Worm (Caenorhabditis elegans) whole organism, L4 larva: ENCODE measurements around the gene cap-2.

Experiments
- F26F4.8 ChIP-seq: fragments of 200-800 bp; sonication (Bioruptor generic); conservative IDR thresholded peaks from 2 replicates; pipeline ENCODE4 v1.3.6; 2022; ENCODE audit warnings: missing genetic modification characterization, missing compliant biosample characterization
- T20F7.1 ChIP-seq: fragments of 200-800 bp; sonication (Bioruptor generic); optimal IDR thresholded peaks from 2 replicates; lab custom pipeline; 2018; ENCODE audit warnings: mild to moderate bottlenecking, missing genetic modification characterization, missing compliant biosample characterization
- Y105C5A.15 ChIP-seq: fragments of 200-800 bp; sonication (Bioruptor generic); IDR thresholded peaks from 2 replicates; pipeline ENCODE4 v1.3.6; 2022; ENCODE audit warnings: missing genetic modification characterization, missing compliant biosample characterization
- Y48G9A.11 ChIP-seq: fragments of 200-800 bp; sonication (Bioruptor generic); IDR thresholded peaks from 2 replicates; pipeline ENCODE4 v1.3.6; 2022; ENCODE audit warnings: missing genetic modification reagents, missing genetic modification characterization, missing compliant biosample characterization
- ZK337.2 ChIP-seq: fragments of 200-800 bp; sonication (Bioruptor generic); IDR thresholded peaks from 2 replicates; pipeline ENCODE4 v1.3.6; 2022; ENCODE audit warnings: missing genetic modification reagents, missing genetic modification characterization, missing compliant biosample characterization
- aha-1 ChIP-seq: fragments of 150-350 bp; peaks from one replicate; lab custom pipeline; 2014; ENCODE audit warnings: missing biosample characterization, missing genetic modification characterization
- aly-2 ChIP-seq: sonication (generic microtip); optimal IDR thresholded peaks from 2 replicates; lab custom pipeline; 2018; ENCODE audit warnings: missing biosample characterization, missing genetic modification characterization
- ama-1 ChIP-seq: fragments of 150-350 bp; optimal IDR thresholded peaks from 2 replicates; lab custom pipeline; 2014; ENCODE audit warnings: inconsistent platforms, mixed read lengths
- attf-4 ChIP-seq: sonication (generic microtip); optimal IDR thresholded peaks from 3 replicates; lab custom pipeline; 2017; ENCODE audit warnings: missing biosample characterization, missing genetic modification characterization
- ceh-20 ChIP-seq: fragments of 200-800 bp; sonication (Bioruptor generic); IDR thresholded peaks from 2 replicates; pipeline ENCODE4 v1.3.6; 2022; ENCODE audit warnings: missing genetic modification reagents, missing genetic modification characterization, missing compliant biosample characterization
- ceh-32 ChIP-seq: sonication (generic microtip); optimal IDR thresholded peaks from 2 replicates; lab custom pipeline; 2016; ENCODE audit warnings: mild to moderate bottlenecking, missing genetic modification characterization, missing compliant biosample characterization; ENCODE audit not compliant: poor library complexity
- ceh-44 ChIP-seq: fragments of 200-800 bp; sonication (Bioruptor generic); IDR thresholded peaks from 2 replicates; pipeline ENCODE4 v1.3.6; 2022; ENCODE audit warnings: missing genetic modification reagents, missing genetic modification characterization, missing compliant biosample characterization
- ces-1 ChIP-seq: fragments of 150-350 bp; sonication (generic microtip); optimal IDR thresholded peaks from 4 replicates; lab custom pipeline; 2014; ENCODE audit warnings: missing biosample characterization, missing genetic modification reagents, missing genetic modification characterization
- daf-19 ChIP-seq: fragments of 200-800 bp; sonication (Bioruptor generic); conservative IDR thresholded peaks from 2 replicates; pipeline ENCODE4 v1.3.6; 2022; ENCODE audit warnings: missing genetic modification characterization, missing compliant biosample characterization
- daf-8 ChIP-seq: fragments of 200-800 bp; sonication (Bioruptor generic); IDR thresholded peaks from 2 replicates; pipeline ENCODE4 v1.3.6; 2022; ENCODE audit warnings: missing genetic modification characterization, missing compliant biosample characterization
- dmd-8 ChIP-seq: fragments of 200-800 bp; sonication (Bioruptor generic); IDR thresholded peaks from 2 replicates; pipeline ENCODE4 v1.3.6; 2022; ENCODE audit warnings: missing genetic modification characterization, missing compliant biosample characterization
- duxl-1 ChIP-seq: sonication (generic microtip); optimal IDR thresholded peaks from 2 replicates; lab custom pipeline; 2016; ENCODE audit warnings: mild to moderate bottlenecking, missing genetic modification characterization, moderate library complexity, missing compliant biosample characterization; ENCODE audit not compliant: poor library complexity
- egl-27 ChIP-seq: sonication (generic microtip); optimal IDR thresholded peaks from 3 replicates; lab custom pipeline; 2017; ENCODE audit warnings: missing biosample characterization, missing genetic modification reagents, missing genetic modification characterization
- fkh-10 ChIP-seq: fragments of 150-350 bp; optimal IDR thresholded peaks from 2 replicates; lab custom pipeline; 2014; ENCODE audit warnings: missing biosample characterization, missing genetic modification reagents, missing genetic modification characterization
- fos-1 ChIP-seq: fragments of 150-350 bp; optimal IDR thresholded peaks from 2 replicates; lab custom pipeline; 2014; ENCODE audit warnings: missing biosample characterization, missing genetic modification characterization
- hif-1 ChIP-seq, 2 experiments: sonication (generic microtip); optimal IDR thresholded peaks; 2 replicates each; lab custom pipeline; 2016 to 2017; ENCODE audit warnings: missing compliant biosample characterization in 2 of 2, missing genetic modification characterization in 2 of 2, missing genetic modification reagents in 2 of 2, missing genotype in 2 of 2, mild to moderate bottlenecking in 1 of 2
- hlh-30 ChIP-seq: sonication (generic microtip); optimal IDR thresholded peaks from 2 replicates; lab custom pipeline; 2017; ENCODE audit warnings: antibody characterized with exemption, mild to moderate bottlenecking, missing genetic modification characterization, missing compliant biosample characterization; ENCODE audit not compliant: insufficient read depth
- lin-13 ChIP-seq: fragments of 150-350 bp; optimal IDR thresholded peaks from 2 replicates; lab custom pipeline; 2014; ENCODE audit warnings: missing biosample characterization, missing genetic modification reagents, missing genetic modification characterization
- lin-15B ChIP-seq: fragments of 150-350 bp; sonication (generic microtip); optimal IDR thresholded peaks from 3 replicates; lab custom pipeline; 2014; ENCODE audit warnings: missing biosample characterization, missing genetic modification characterization
- lin-29 ChIP-seq: fragments of 200-800 bp; sonication (Bioruptor generic); IDR thresholded peaks from 2 replicates; pipeline ENCODE4 v1.3.6; 2022; ENCODE audit warnings: missing genetic modification reagents, missing genetic modification characterization, missing compliant biosample characterization
- madf-5 ChIP-seq, 2 experiments: fragments of 200-800 bp; sonication (Bioruptor generic); IDR thresholded peaks; 2 replicates each; pipeline ENCODE4 v1.3.6; 2022; ENCODE audit warnings: missing compliant biosample characterization in 2 of 2, missing genetic modification characterization in 2 of 2
- mdt-29 ChIP-seq: fragments of 200-800 bp; sonication (Bioruptor generic); IDR thresholded peaks from 2 replicates; pipeline ENCODE4 v1.3.6; 2022; ENCODE audit warnings: missing genetic modification reagents, missing genetic modification characterization, missing compliant biosample characterization
- mes-2 ChIP-seq: sonication (generic microtip); optimal IDR thresholded peaks from 2 replicates; lab custom pipeline; 2016; ENCODE audit warnings: missing genotype, mild to moderate bottlenecking, missing genetic modification characterization, missing compliant biosample characterization; ENCODE audit not compliant: poor library complexity, severe bottlenecking
- mxl-2 ChIP-seq: fragments of 200-800 bp; sonication (Bioruptor generic); conservative IDR thresholded peaks from 2 replicates; pipeline ENCODE4 v1.3.6; 2022; ENCODE audit warnings: missing genetic modification reagents, missing genetic modification characterization, missing compliant biosample characterization
- nhr-102 ChIP-seq: sonication (generic microtip); optimal IDR thresholded peaks from 2 replicates; lab custom pipeline; 2016; ENCODE audit warnings: mild to moderate bottlenecking, missing genetic modification characterization, moderate library complexity, missing compliant biosample characterization
- nhr-11 ChIP-seq: fragments of 150-350 bp; optimal IDR thresholded peaks from 2 replicates; lab custom pipeline; 2014; ENCODE audit warnings: missing biosample characterization, missing genetic modification characterization
- nhr-237 ChIP-seq: sonication (generic microtip); optimal IDR thresholded peaks from 2 replicates; lab custom pipeline; 2017; ENCODE audit warnings: missing biosample characterization, missing genetic modification characterization
- nhr-25 ChIP-seq: sonication (generic microtip); optimal IDR thresholded peaks from 2 replicates; lab custom pipeline; 2017; ENCODE audit warnings: missing genetic modification characterization, mild to moderate bottlenecking, missing compliant biosample characterization, antibody characterized with exemption, moderate library complexity, borderline replicate concordance; ENCODE audit not compliant: insufficient read depth
- nhr-28 ChIP-seq: fragments of 150-350 bp; optimal IDR thresholded peaks from 2 replicates; lab custom pipeline; 2014; ENCODE audit warnings: missing biosample characterization, missing genetic modification characterization
- nhr-41 ChIP-seq: fragments of 200-800 bp; sonication (Bioruptor generic); IDR thresholded peaks from 2 replicates; pipeline ENCODE4 v1.3.6; 2022; ENCODE audit warnings: missing genetic modification reagents, missing genetic modification characterization, missing compliant biosample characterization
- nhr-42 ChIP-seq: fragments of 200-800 bp; sonication (Bioruptor generic); IDR thresholded peaks from 2 replicates; pipeline ENCODE4 v1.3.6; 2022; ENCODE audit warnings: missing genetic modification characterization, missing compliant biosample characterization
- nhr-6 ChIP-seq: fragments of 150-350 bp; optimal IDR thresholded peaks from 2 replicates; lab custom pipeline; 2014; ENCODE audit warnings: missing biosample characterization, missing genetic modification characterization
- nhr-76 ChIP-seq: fragments of 150-350 bp; optimal IDR thresholded peaks from 2 replicates; lab custom pipeline; 2014; ENCODE audit warnings: missing biosample characterization, missing genetic modification characterization
- nhr-77 ChIP-seq: fragments of 150-350 bp; optimal IDR thresholded peaks from 2 replicates; lab custom pipeline; 2014; ENCODE audit warnings: missing biosample characterization, missing genetic modification characterization
- saeg-2 ChIP-seq: fragments of 200-800 bp; sonication (Bioruptor generic); IDR thresholded peaks from 2 replicates; pipeline ENCODE4 v1.3.6; 2022; ENCODE audit warnings: missing genetic modification reagents, missing genetic modification characterization, missing compliant biosample characterization
- sdz-12 ChIP-seq: fragments of 200-800 bp; sonication (Bioruptor generic); optimal IDR thresholded peaks from 2 replicates; lab custom pipeline; 2018; ENCODE audit warnings: mild to moderate bottlenecking, missing genetic modification characterization, missing compliant biosample characterization
- set-16 ChIP-seq: fragments of 200-800 bp; sonication (Bioruptor generic); IDR thresholded peaks from 2 replicates; pipeline ENCODE4 v1.3.6; 2022; ENCODE audit warnings: missing genetic modification reagents, missing genetic modification characterization, missing compliant biosample characterization
- snpc-1.2 ChIP-seq: fragments of 200-800 bp; sonication (Bioruptor generic); IDR thresholded peaks from 2 replicates; pipeline ENCODE4 v1.3.6; 2022; ENCODE audit warnings: missing genetic modification reagents, missing genetic modification characterization, missing compliant biosample characterization
- snpc-4 ChIP-seq: fragments of 150-350 bp; optimal IDR thresholded peaks from 2 replicates; lab custom pipeline; 2014; ENCODE audit warnings: missing biosample characterization, missing genetic modification characterization
- tag-97 ChIP-seq: fragments of 200-800 bp; sonication (Bioruptor generic); IDR thresholded peaks from 2 replicates; pipeline ENCODE4 v1.3.6; 2022; ENCODE audit warnings: missing genetic modification characterization, missing compliant biosample characterization
- tra-1 ChIP-seq: fragments of 200-800 bp; sonication (Bioruptor generic); IDR thresholded peaks from 2 replicates; pipeline ENCODE4 v1.3.6; 2022; ENCODE audit warnings: missing genetic modification reagents, missing genetic modification characterization, missing compliant biosample characterization
- unc-130 ChIP-seq: sonication (generic microtip); optimal IDR thresholded peaks from 2 replicates; lab custom pipeline; 2016; ENCODE audit warnings: missing genetic modification reagents, missing genetic modification characterization, missing compliant biosample characterization
- zag-1 ChIP-seq: fragments of 150-350 bp; optimal IDR thresholded peaks from 2 replicates; lab custom pipeline; 2014; ENCODE audit warnings: missing biosample characterization, missing genetic modification characterization
- zip-11 ChIP-seq: fragments of 200-800 bp; sonication (Bioruptor generic); IDR thresholded peaks from 2 replicates; pipeline ENCODE4 v1.3.6; 2022; ENCODE audit warnings: missing genetic modification characterization, missing compliant biosample characterization
- zip-2 ChIP-seq: fragments of 150-350 bp; optimal IDR thresholded peaks from 2 replicates; lab custom pipeline; 2014; ENCODE audit warnings: missing biosample characterization, missing genetic modification characterization
- ztf-11 ChIP-seq: fragments of 150-350 bp; optimal IDR thresholded peaks from 2 replicates; lab custom pipeline; 2014; ENCODE audit warnings: missing biosample characterization, missing genetic modification characterization

Gene cap-2

ce11 chrII:10868670-10869246 lies at the start of gene cap-2, which contains the start of gene gmps-1:
TSS of gene cap-2 (plus strand) at chrII:10869196.
TSS of gene gmps-1 (minus strand) at chrII:10868720.
- TF ChIP-seq zag-1 (tag; lab: Kevin White, UChicago) (peak; percentile 34), tra-1 (GFP tag; lab: Robert Waterston, UW) (peak; percentile 84), nhr-76 (peak; percentile 35), fos-1 (tag; lab: Kevin White, UChicago) (peak; percentile 58), hlh-30 (peak; percentile 92), zip-11 (GFP tag; lab: Robert Waterston, UW) (no peak), unc-130 (GFP tag; lab: Kevin White, UChicago) (peak; percentile 70), lin-15B (peak; percentile 43), nhr-6 (tag; lab: Kevin White, UChicago) (peak; percentile 93), dmd-8 (GFP tag; lab: Robert Waterston, UW) (peak; percentile 70; the same call in 1 of the 2 replicates), ceh-20 (peak; percentile 95), saeg-2 (peak; percentile 91), sdz-12 (GFP tag; lab: Kevin White, UChicago) (peak; percentile 33), ama-1 (peak; percentile 54), mdt-29 (peak; percentile 91), Y105C5A.15 (GFP tag; lab: Robert Waterston, UW) (peak; percentile 56; the same call in 1 of the 2 replicates), madf-5 (GFP tag; IDR thresholded peaks at IDR 0.05; lab: Robert Waterston, UW) (no peak), aly-2 (no peak), nhr-42 (peak; percentile 94), zip-2 (tag; lab: Kevin White, UChicago) (peak; percentile 72), ceh-44 (GFP tag; lab: Robert Waterston, UW) (no peak), snpc-1.2 (GFP tag; lab: Robert Waterston, UW) (peak; percentile 75), mxl-2 (GFP tag; lab: Robert Waterston, UW) (peak; percentile 76; the same call in 1 of the 2 replicates), ces-1 (GFP tag; lab: Kevin White, UChicago) (peak; percentile 75), duxl-1 (tag; lab: Kevin White, UChicago) (peak; percentile 94), ZK337.2 (GFP tag; lab: Robert Waterston, UW) (peak; percentile 89), attf-4 (tag; lab: Kevin White, UChicago) (no peak), nhr-102 (tag; lab: Kevin White, UChicago) (peak; percentile 96), nhr-237 (peak; percentile 1), nhr-77 (peak; percentile 96), hif-1 (tag; optimal IDR thresholded peaks at IDR 0.05; lab: Kevin White, UChicago) (peak; percentile 68 to 87), F26F4.8 (no peak), lin-13 (GFP tag; lab: Kevin White, UChicago) (peak; percentile 82), ztf-11 (tag; lab: Kevin White, UChicago) (no peak), fkh-10 (peak; percentile 95), egl-27 (tag; lab: Kevin White, UChicago) (no peak), snpc-4 (tag; lab: Kevin White, UChicago) (no peak), daf-19 (GFP tag; lab: Robert Waterston, UW) (peak; percentile 69; the same call in 1 of the 2 replicates), nhr-28 (tag; lab: Kevin White, UChicago) (peak; percentile 87), Y48G9A.11 (GFP tag; lab: Robert Waterston, UW) (peak; percentile 78), nhr-41 (GFP tag; lab: Robert Waterston, UW) (no peak), tag-97 (GFP tag; lab: Robert Waterston, UW) (0 out of 2 replicates have a peak, but pooled peaks have one; percentile 13), daf-8 (no peak), nhr-25 (tag; lab: Kevin White, UChicago) (peak; percentile 49), nhr-11 (peak; percentile 93), ceh-32 (tag; lab: Kevin White, UChicago) (peak; percentile 81), T20F7.1 (GFP tag; lab: Kevin White, UChicago) (peak; percentile 89), set-16 (GFP tag; lab: Robert Waterston, UW) (peak; percentile 74), lin-29 (GFP tag; lab: Robert Waterston, UW) (peak; percentile 86), mes-2 (tag; lab: Kevin White, UChicago) (peak; percentile 96), aha-1 (tag; lab: Kevin White, UChicago) (peak; percentile 96)
